Fruit fly (Drosophila melanogaster) whole organism, embryonic: ENCODE data around the gene CG10984.

Experiments used
- Ada2b ChIP-seq: fragments of 200-800 bp; sonication (Bioruptor generic); IDR thresholded peaks from 2 replicates; pipeline ENCODE4 v1.3.6; 2022; ENCODE audit warnings: missing biosample characterization, missing genetic modification characterization
- Aef1 ChIP-seq: fragments of 200-800 bp; sonication (Bioruptor generic); IDR thresholded peaks from 3 replicates; pipeline ENCODE4 v1.3.6; 2022; ENCODE audit warnings: missing biosample characterization, missing genetic modification characterization
- CG1024 ChIP-seq: fragments of 200-800 bp; sonication (Bioruptor generic); IDR thresholded peaks from 2 replicates; pipeline ENCODE4 v1.3.6; 2022; ENCODE audit warnings: missing biosample characterization, missing genetic modification characterization
- CG10462 ChIP-seq: fragments of 200-800 bp; sonication (Bioruptor generic); optimal IDR thresholded peaks from 2 replicates; lab custom pipeline; 2016; ENCODE audit warnings: missing biosample characterization, missing genetic modification characterization
- CG10543 ChIP-seq: fragments of 200-800 bp; sonication (Bioruptor generic); optimal IDR thresholded peaks from 3 replicates; lab custom pipeline; 2017; ENCODE audit warnings: missing biosample characterization, mild to moderate bottlenecking, missing genetic modification characterization, moderate library complexity
- CG11456 ChIP-seq: fragments of 200-800 bp; sonication (Bioruptor generic); IDR thresholded peaks from 3 replicates; pipeline ENCODE4 v1.3.6; 2022; ENCODE audit warnings: missing biosample characterization, missing genetic modification characterization
- CG12155 ChIP-seq: fragments of 200-800 bp; sonication (Bioruptor generic); optimal IDR thresholded peaks from 3 replicates; lab custom pipeline; 2016; ENCODE audit warnings: missing biosample characterization, missing genetic modification characterization
- CG12219 ChIP-seq: fragments of 200-800 bp; sonication (Bioruptor generic); optimal IDR thresholded peaks from 3 replicates; lab custom pipeline; 2018; ENCODE audit warnings: missing biosample characterization, mild to moderate bottlenecking, missing genetic modification characterization
- CG12236 ChIP-seq: fragments of 200-800 bp; sonication (Bioruptor generic); optimal IDR thresholded peaks from 2 replicates; lab custom pipeline; 2016; ENCODE audit warnings: missing biosample characterization, missing genetic modification characterization
- CG13894 ChIP-seq: fragments of 200-800 bp; sonication (Bioruptor generic); optimal IDR thresholded peaks from 3 replicates; lab custom pipeline; 2018; ENCODE audit warnings: missing biosample characterization, mild to moderate bottlenecking, missing genetic modification characterization, moderate library complexity
- CG14441 ChIP-seq: fragments of 200-800 bp; sonication (Bioruptor generic); IDR thresholded peaks from 2 replicates; pipeline ENCODE4 v1.3.6; 2022; ENCODE audit warnings: missing biosample characterization, missing genetic modification characterization
- CG1602 ChIP-seq: fragments of 200-800 bp; sonication (Bioruptor generic); optimal IDR thresholded peaks from 3 replicates; lab custom pipeline; 2016; ENCODE audit warnings: missing biosample characterization, missing genetic modification characterization
- CG1603 ChIP-seq: fragments of 200-800 bp; sonication (Bioruptor generic); optimal IDR thresholded peaks from 2 replicates; lab custom pipeline; 2019; ENCODE audit warnings: missing biosample characterization, mild to moderate bottlenecking, missing genetic modification characterization, moderate library complexity
- CG16815 ChIP-seq: fragments of 200-800 bp; sonication (Bioruptor generic); optimal IDR thresholded peaks from 3 replicates; lab custom pipeline; 2017; ENCODE audit warnings: missing biosample characterization, mild to moderate bottlenecking, missing genetic modification characterization
- CG1832 ChIP-seq: fragments of 200-800 bp; sonication (Bioruptor generic); optimal IDR thresholded peaks from 2 replicates; lab custom pipeline; 2017; ENCODE audit warnings: missing biosample characterization, mild to moderate bottlenecking, missing genetic modification characterization, inconsistent platforms
- CG18476 ChIP-seq: fragments of 200-800 bp; sonication (Bioruptor generic); optimal IDR thresholded peaks from 2 replicates; lab custom pipeline; 2016; ENCODE audit warnings: missing biosample characterization, mild to moderate bottlenecking, missing genetic modification characterization
- CG2120 ChIP-seq: fragments of 200-800 bp; sonication (Bioruptor generic); optimal IDR thresholded peaks from 3 replicates; lab custom pipeline; 2016; ENCODE audit warnings: missing biosample characterization, missing genetic modification characterization
- CG4282 ChIP-seq: fragments of 200-800 bp; sonication (Bioruptor generic); optimal IDR thresholded peaks from 2 replicates; lab custom pipeline; 2016; ENCODE audit warnings: missing biosample characterization, missing genetic modification characterization
- CG4360 ChIP-seq: fragments of 200-800 bp; sonication (Bioruptor generic); IDR thresholded peaks from 2 replicates; pipeline ENCODE4 v1.3.6; 2022; ENCODE audit warnings: missing biosample characterization, missing genetic modification characterization
- CG4730 ChIP-seq: fragments of 200-800 bp; sonication (Bioruptor generic); IDR thresholded peaks from 2 replicates; pipeline ENCODE4 v1.3.6; 2022; ENCODE audit warnings: missing biosample characterization, missing genetic modification characterization
- CG6175 ChIP-seq: fragments of 200-800 bp; sonication (Bioruptor generic); IDR thresholded peaks from 3 replicates; pipeline ENCODE4 v1.3.6; 2022; ENCODE audit warnings: missing biosample characterization, missing genetic modification characterization
- CG7357 ChIP-seq: fragments of 200-800 bp; sonication (Bioruptor generic); IDR thresholded peaks from 3 replicates; pipeline ENCODE4 v1.3.6; 2022; ENCODE audit warnings: missing biosample characterization, missing genetic modification characterization
- CG7372 ChIP-seq: fragments of 200-800 bp; sonication (Bioruptor generic); IDR thresholded peaks from 2 replicates; pipeline ENCODE4 v1.3.6; 2022; ENCODE audit warnings: missing biosample characterization, missing genetic modification characterization
- CG8388 ChIP-seq: fragments of 200-800 bp; sonication (Bioruptor generic); optimal IDR thresholded peaks from 2 replicates; lab custom pipeline; 2019; ENCODE audit warnings: missing biosample characterization, mild to moderate bottlenecking, missing genetic modification characterization, moderate library complexity
- CG8478 ChIP-seq: fragments of >200 bp; optimal IDR thresholded peaks from 2 replicates; lab custom pipeline; 2018
- D19B ChIP-seq: fragments of 200-800 bp; sonication (Bioruptor generic); optimal IDR thresholded peaks from 2 replicates; lab custom pipeline; 2017; ENCODE audit warnings: missing biosample characterization, mild to moderate bottlenecking, missing genetic modification characterization
- Dek ChIP-seq: fragments of 200-800 bp; sonication (Bioruptor generic); optimal IDR thresholded peaks from 3 replicates; lab custom pipeline; 2019; ENCODE audit warnings: missing biosample characterization, mild to moderate bottlenecking, missing genetic modification characterization, moderate library complexity
- Drgx ChIP-seq: fragments of 200-800 bp; sonication (Bioruptor generic); IDR thresholded peaks from 2 replicates; pipeline ENCODE4 v1.3.6; 2022; ENCODE audit warnings: missing biosample characterization, missing genetic modification characterization
- Ets97D ChIP-seq: fragments of 200-800 bp; sonication (Bioruptor generic); optimal IDR thresholded peaks from 3 replicates; lab custom pipeline; 2016; ENCODE audit warnings: missing biosample characterization, missing genetic modification characterization
- Max ChIP-seq: fragments of 200-800 bp; sonication (Bioruptor generic); optimal IDR thresholded peaks from 2 replicates; lab custom pipeline; 2016; ENCODE audit warnings: missing biosample characterization, mild to moderate bottlenecking, missing genetic modification characterization
- Meics ChIP-seq: fragments of 200-800 bp; sonication (Bioruptor generic); optimal IDR thresholded peaks from 2 replicates; lab custom pipeline; 2017; ENCODE audit warnings: missing biosample characterization, mild to moderate bottlenecking, missing genetic modification characterization
- Nf-YA ChIP-seq: fragments of 200-800 bp; sonication (Bioruptor generic); IDR thresholded peaks from 2 replicates; pipeline ENCODE4 v1.3.6; 2022; ENCODE audit warnings: missing biosample characterization, missing genetic modification characterization
- PHDP ChIP-seq: fragments of 200-800 bp; sonication (Bioruptor generic); optimal IDR thresholded peaks from 3 replicates; lab custom pipeline; 2018; ENCODE audit warnings: missing biosample characterization, mild to moderate bottlenecking, missing genetic modification characterization, moderate library complexity
- Taf1 ChIP-seq: fragments of 200-800 bp; sonication (Bioruptor generic); IDR thresholded peaks from 2 replicates; pipeline ENCODE4 v1.3.6; 2022; ENCODE audit warnings: missing biosample characterization, missing genetic modification characterization
- Tbp ChIP-seq: fragments of >200 bp; optimal IDR thresholded peaks from 2 replicates; lab custom pipeline; 2018; ENCODE audit warnings: missing biosample characterization, missing genetic modification characterization
- Usf ChIP-seq: fragments of 200-800 bp; sonication (Bioruptor generic); optimal IDR thresholded peaks from 2 replicates; lab custom pipeline; 2017; ENCODE audit warnings: missing genotype, missing biosample characterization, missing genetic modification characterization
- abd-A ChIP-seq: fragments of 200-800 bp; sonication (Bioruptor generic); optimal IDR thresholded peaks from 3 replicates; lab custom pipeline; 2019; ENCODE audit warnings: missing biosample characterization, mild to moderate bottlenecking, missing genetic modification characterization, moderate library complexity
- ac ChIP-seq: fragments of 200-800 bp; sonication (Bioruptor generic); optimal IDR thresholded peaks from 3 replicates; lab custom pipeline; 2017; ENCODE audit warnings: missing biosample characterization, mild to moderate bottlenecking, missing genetic modification characterization
- al ChIP-seq: fragments of 200-800 bp; sonication (Bioruptor generic); IDR thresholded peaks from 2 replicates; pipeline ENCODE4 v1.3.6; 2022; ENCODE audit warnings: missing biosample characterization, missing genetic modification characterization
- bowl ChIP-seq: fragments of 200-800 bp; sonication (Bioruptor generic); IDR thresholded peaks from 2 replicates; pipeline ENCODE4 v1.3.6; 2022; ENCODE audit warnings: missing biosample characterization, missing genetic modification characterization
- dimm ChIP-seq: fragments of 200-800 bp; sonication (Bioruptor generic); IDR thresholded peaks from 2 replicates; pipeline ENCODE4 v1.3.6; 2022; ENCODE audit warnings: missing biosample characterization, missing genetic modification characterization
- ftz-f1 ChIP-seq: fragments of 200-800 bp; sonication (Bioruptor generic); optimal IDR thresholded peaks from 2 replicates; lab custom pipeline; 2016; ENCODE audit warnings: missing biosample characterization, missing genetic modification characterization
- grau ChIP-seq: fragments of 200-800 bp; optimal IDR thresholded peaks from 3 replicates; lab custom pipeline; 2019; ENCODE audit warnings: missing biosample characterization, mild to moderate bottlenecking, missing genetic modification characterization, moderate library complexity
- gt ChIP-seq: fragments of 200-800 bp; sonication (Bioruptor generic); IDR thresholded peaks from 2 replicates; pipeline ENCODE4 v1.3.6; 2022; ENCODE audit warnings: missing biosample characterization, missing genetic modification characterization
- mam ChIP-seq: fragments of 200-800 bp; sonication (Bioruptor generic); optimal IDR thresholded peaks from 3 replicates; lab custom pipeline; 2016; ENCODE audit warnings: missing biosample characterization, missing genetic modification characterization
- nerfin-2 ChIP-seq: fragments of 200-800 bp; sonication (Bioruptor generic); IDR thresholded peaks from 2 replicates; pipeline ENCODE4 v1.3.6; 2022; ENCODE audit warnings: missing biosample characterization, missing genetic modification characterization; ENCODE audit not compliant: partially characterized antibody
- nmo ChIP-seq: fragments of 200-800 bp; sonication (Bioruptor generic); optimal IDR thresholded peaks from 2 replicates; lab custom pipeline; 2018; ENCODE audit warnings: missing biosample characterization, mild to moderate bottlenecking, missing genetic modification characterization, moderate library complexity
- odd ChIP-seq: fragments of 200-800 bp; sonication (Bioruptor generic); optimal IDR thresholded peaks from 2 replicates; lab custom pipeline; 2017; ENCODE audit warnings: missing biosample characterization, mild to moderate bottlenecking, missing genetic modification characterization
- seq ChIP-seq: fragments of 200-800 bp; sonication (Bioruptor generic); IDR thresholded peaks from 2 replicates; pipeline ENCODE4 v1.3.6; 2022; ENCODE audit warnings: missing biosample characterization, missing genetic modification characterization
- so ChIP-seq: fragments of 200-800 bp; sonication (Bioruptor generic); IDR thresholded peaks from 3 replicates; pipeline ENCODE4 v1.3.6; 2022; ENCODE audit warnings: missing biosample characterization, missing genetic modification characterization
- stc ChIP-seq: fragments of 200-800 bp; sonication (Bioruptor generic); IDR thresholded peaks from 2 replicates; pipeline ENCODE4 v1.3.6; 2022; ENCODE audit warnings: missing biosample characterization, missing genetic modification characterization
- twi ChIP-seq: fragments of 200-800 bp; optimal IDR thresholded peaks from 2 replicates; lab custom pipeline; 2019; ENCODE audit warnings: missing biosample characterization, mild to moderate bottlenecking, missing genetic modification characterization, moderate library complexity

The CG10984 gene

DNA sequence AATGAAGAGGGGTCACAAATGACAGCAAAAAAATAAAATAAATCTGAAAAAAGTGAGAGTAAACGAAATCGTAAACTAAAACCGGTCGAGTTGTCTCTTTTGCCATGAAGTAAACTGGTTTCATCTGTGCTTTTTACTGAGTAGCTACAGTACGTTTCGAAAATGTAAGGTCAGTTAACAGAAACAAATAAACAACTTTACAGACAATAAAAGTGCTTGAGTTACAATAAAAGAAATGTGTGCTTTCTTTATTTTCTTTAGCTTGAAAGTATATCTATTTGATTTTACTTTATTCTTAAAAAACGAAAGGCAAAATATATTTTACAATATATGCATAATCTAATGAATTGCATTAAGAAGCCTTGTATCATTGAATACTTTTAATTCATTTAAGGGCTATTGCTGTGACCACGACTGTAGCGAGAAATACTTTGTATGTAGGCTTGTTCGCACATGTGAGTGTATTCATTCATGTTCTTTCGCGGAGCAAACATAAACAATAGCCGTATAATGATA, 43.1 kb downstream of the CG10984 start (continued):
- TF ChIP-seq PHDP (tag; lab: Kevin White, UChicago) (peak; percentile 79), abd-A (tag; lab: Kevin White, UChicago) (no peak), seq (no peak), Meics (GFP tag; lab: Kevin White, UChicago) (peak; percentile 79), nmo (GFP tag; lab: Kevin White, UChicago) (peak; percentile 7), CG10543 (GFP tag; lab: Kevin White, UChicago) (peak; percentile 11), CG7372 (GFP tag; lab: Robert Waterston, UW) (0 out of 2 replicates have a peak, but pooled peaks have one; percentile 40), ac (GFP tag; lab: Kevin White, UChicago) (no peak), mam (peak; percentile 32), bowl (no peak), Dek (tag; lab: Kevin White, UChicago) (peak; percentile 60), Aef1 (GFP tag; lab: Robert Waterston, UW) (peak; percentile 22; the same call in 1 of the 3 replicates), gt (GFP tag; lab: Robert Waterston, UW) (no peak), CG1024 (GFP tag; lab: Robert Waterston, UW) (no peak), CG4282 (GFP tag; lab: Kevin White, UChicago) (no peak), odd (GFP tag; lab: Kevin White, UChicago) (peak; percentile 37), CG7357 (no peak), CG13894 (tag; lab: Kevin White, UChicago) (peak; percentile 56), CG18476 (GFP tag; lab: Kevin White, UChicago) (peak; percentile 10), CG4360 (GFP tag; lab: Robert Waterston, UW) (no peak), CG4730 (GFP tag; lab: Robert Waterston, UW) (no peak), D19B (GFP tag; lab: Kevin White, UChicago) (no peak), so (GFP tag; lab: Robert Waterston, UW) (no peak), CG12155 (GFP tag; lab: Kevin White, UChicago) (peak; percentile 42), CG16815 (GFP tag; lab: Kevin White, UChicago) (no peak), grau (tag; lab: Kevin White, UChicago) (peak; percentile 82), Taf1 (no peak), CG14441 (GFP tag; lab: Robert Waterston, UW) (0 out of 2 replicates have a peak, but pooled peaks have one; percentile 32), dimm (GFP tag; lab: Robert Waterston, UW) (no peak), CG10462 (GFP tag; lab: Kevin White, UChicago) (no peak), Ada2b (GFP tag; lab: Robert Waterston, UW) (no peak; the same call in none of the 2 replicates), al (0 out of 2 replicates have a peak, but pooled peaks have one; percentile 31), Max (GFP tag; lab: Kevin White, UChicago) (peak; percentile 18), CG8388 (GFP tag; lab: Kevin White, UChicago) (peak; percentile 67), CG11456 (GFP tag; lab: Robert Waterston, UW) (0 out of 3 replicates have a peak, but pooled peaks have one; percentile 44), Usf (GFP tag; lab: Kevin White, UChicago) (peak; percentile 12), CG1603 (tag; lab: Kevin White, UChicago) (peak; percentile 1), stc (GFP tag; lab: Robert Waterston, UW) (no peak), twi (tag; lab: Kevin White, UChicago) (no peak), nerfin-2 (no peak), Nf-YA (GFP tag; lab: Robert Waterston, UW) (no peak), CG2120 (GFP tag; lab: Kevin White, UChicago) (peak; percentile 73), Tbp (GFP tag; lab: Kevin White, UChicago) (no peak), CG1602 (peak; percentile 19), Ets97D (GFP tag; lab: Kevin White, UChicago) (no peak), CG6175 (GFP tag; lab: Robert Waterston, UW) (no peak), CG1832 (no peak), CG8478 (no peak), ftz-f1 (no peak), Drgx (GFP tag; lab: Robert Waterston, UW) (peak; percentile 84), CG12236 (GFP tag; lab: Kevin White, UChicago) (no peak), CG12219 (peak; percentile 63)
